Worm (Caenorhabditis elegans) whole organism, mixed stage, embryonic: Measurements from ENCODE around the gene fbxb-16.

Source experiments
- M03D4.4 ChIP-seq: sonication (generic microtip); optimal IDR thresholded peaks from 2 replicates; lab custom pipeline; 2017; ENCODE audit warnings: mild to moderate bottlenecking, missing genetic modification characterization, missing compliant biosample characterization
- ceh-39 ChIP-seq: fragments of 150-350 bp; optimal IDR thresholded peaks from 2 replicates; lab custom pipeline; 2014; ENCODE audit warnings: missing biosample characterization, missing genetic modification characterization
- ceh-83 ChIP-seq: fragments of 200-800 bp; sonication (Bioruptor generic); optimal IDR thresholded peaks from 2 replicates; lab custom pipeline; 2018; ENCODE audit warnings: mild to moderate bottlenecking, missing genetic modification characterization, missing compliant biosample characterization
- cnd-1 ChIP-seq: fragments of 200-800 bp; sonication (Bioruptor generic); optimal IDR thresholded peaks from 2 replicates; lab custom pipeline; 2018; ENCODE audit warnings: mild to moderate bottlenecking, missing genetic modification characterization, missing compliant biosample characterization
- elt-1 ChIP-seq: sonication (generic microtip); optimal IDR thresholded peaks from 2 replicates; lab custom pipeline; 2017; ENCODE audit warnings: missing genetic modification characterization, mild to moderate bottlenecking, missing compliant biosample characterization, antibody characterized with exemption, moderate library complexity, borderline replicate concordance; ENCODE audit not compliant: insufficient read depth
- elt-3 ChIP-seq: fragments of 150-350 bp; optimal IDR thresholded peaks from 2 replicates; lab custom pipeline; 2014; ENCODE audit warnings: missing biosample characterization, missing genetic modification characterization
- flh-1 ChIP-seq: fragments of 200-800 bp; sonication (Bioruptor generic); optimal IDR thresholded peaks from 2 replicates; lab custom pipeline; 2018; ENCODE audit warnings: mild to moderate bottlenecking, missing genetic modification characterization, moderate library complexity, missing compliant biosample characterization
- ham-2 ChIP-seq: fragments of 200-800 bp; sonication (Bioruptor generic); optimal IDR thresholded peaks from 2 replicates; lab custom pipeline; 2018; ENCODE audit warnings: mild to moderate bottlenecking, missing genetic modification characterization, missing compliant biosample characterization
- hlh-1 ChIP-seq: fragments of 150-350 bp; optimal IDR thresholded peaks from 2 replicates; lab custom pipeline; 2014; ENCODE audit warnings: missing biosample characterization, missing genetic modification reagents, missing genetic modification characterization
- lin-13 ChIP-seq: fragments of 150-350 bp; optimal IDR thresholded peaks from 2 replicates; lab custom pipeline; 2014; ENCODE audit warnings: missing biosample characterization, missing genetic modification characterization
- lin-32 ChIP-seq: fragments of 200-800 bp; sonication (Bioruptor generic); optimal IDR thresholded peaks from 2 replicates; lab custom pipeline; 2018; ENCODE audit warnings: mild to moderate bottlenecking, missing genetic modification characterization, missing compliant biosample characterization
- lsy-2 ChIP-seq: fragments of 150-350 bp; optimal IDR thresholded peaks from 2 replicates; lab custom pipeline; 2014; ENCODE audit warnings: missing biosample characterization, missing genetic modification characterization
- mab-5 ChIP-seq: fragments of 150-350 bp; optimal IDR thresholded peaks from 2 replicates; lab custom pipeline; 2014; ENCODE audit warnings: missing biosample characterization, missing genetic modification characterization
- mep-1 ChIP-seq: fragments of 150-350 bp; optimal IDR thresholded peaks from 2 replicates; lab custom pipeline; 2017; ENCODE audit warnings: missing biosample characterization, missing genetic modification reagents, missing genetic modification characterization, inconsistent platforms
- mls-2 ChIP-seq: sonication (generic microtip); optimal IDR thresholded peaks from 2 replicates; lab custom pipeline; 2016; ENCODE audit warnings: mild to moderate bottlenecking, missing genetic modification characterization, moderate library complexity, missing compliant biosample characterization
- nhr-12 ChIP-seq: fragments of 150-350 bp; optimal IDR thresholded peaks from 2 replicates; lab custom pipeline; 2014; ENCODE audit warnings: missing biosample characterization, missing genetic modification characterization
- nhr-2 ChIP-seq: fragments of 150-350 bp; optimal IDR thresholded peaks from 2 replicates; lab custom pipeline; 2014; ENCODE audit warnings: missing biosample characterization, missing genetic modification characterization
- nhr-237 ChIP-seq: fragments of 150-350 bp; optimal IDR thresholded peaks from 2 replicates; lab custom pipeline; 2014; ENCODE audit warnings: missing biosample characterization, missing genetic modification characterization
- nhr-28 ChIP-seq: fragments of 150-350 bp; optimal IDR thresholded peaks from 2 replicates; lab custom pipeline; 2014; ENCODE audit warnings: missing biosample characterization, missing genetic modification characterization
- pha-4 ChIP-seq: fragments of 150-350 bp; optimal IDR thresholded peaks from 2 replicates; lab custom pipeline; 2018; ENCODE audit warnings: missing biosample characterization, missing genetic modification reagents, missing genetic modification characterization
- snpc-4 ChIP-seq: fragments of 150-350 bp; optimal IDR thresholded peaks from 2 replicates; lab custom pipeline; 2014; ENCODE audit warnings: missing biosample characterization, missing genetic modification characterization
- sptf-1 ChIP-seq: sonication (generic microtip); optimal IDR thresholded peaks from 2 replicates; lab custom pipeline; 2017; ENCODE audit warnings: mild to moderate bottlenecking, missing genetic modification characterization, moderate library complexity, missing compliant biosample characterization
- tbx-8 ChIP-seq: fragments of 200-800 bp; sonication (Bioruptor generic); optimal IDR thresholded peaks from 2 replicates; lab custom pipeline; 2018; ENCODE audit warnings: mild to moderate bottlenecking, missing genetic modification characterization, moderate library complexity, missing compliant biosample characterization
- unc-120 ChIP-seq: sonication (generic microtip); optimal IDR thresholded peaks from 2 replicates; lab custom pipeline; 2017; ENCODE audit warnings: missing genetic modification characterization, missing compliant biosample characterization; ENCODE audit not compliant: poor library complexity, severe bottlenecking
- unc-39 ChIP-seq: fragments of 150-350 bp; optimal IDR thresholded peaks from 2 replicates; lab custom pipeline; 2014; ENCODE audit warnings: missing biosample characterization, missing genetic modification characterization
- unc-62 ChIP-seq: fragments of 150-350 bp; optimal IDR thresholded peaks from 2 replicates; lab custom pipeline; 2014; ENCODE audit warnings: missing biosample characterization, missing genetic modification reagents, missing genetic modification characterization
- zip-8 ChIP-seq: fragments of 150-350 bp; optimal IDR thresholded peaks from 2 replicates; lab custom pipeline; 2014; ENCODE audit warnings: missing biosample characterization, missing genetic modification characterization
- ztf-11 ChIP-seq: fragments of 150-350 bp; optimal IDR thresholded peaks from 2 replicates; lab custom pipeline; 2014; ENCODE audit warnings: missing biosample characterization, missing genetic modification characterization

Gene fbxb-16

ce11 chrII:1607575-1607974, 44.1 kb downstream of the fbxb-16 start:
- TF ChIP-seq elt-3 (tag; lab: Kevin White, UChicago) (no peak), unc-62 (GFP tag; lab: Kevin White, UChicago) (no peak), unc-39 (no peak), snpc-4 (tag; lab: Kevin White, UChicago) (no peak), nhr-2 (tag; lab: Kevin White, UChicago) (no peak), M03D4.4 (no peak), pha-4 (no peak), nhr-28 (tag; lab: Kevin White, UChicago) (no peak), sptf-1 (tag; lab: Kevin White, UChicago) (no peak), mls-2 (tag; lab: Kevin White, UChicago) (no peak), zip-8 (no peak), hlh-1 (tag; lab: Kevin White, UChicago) (no peak), tbx-8 (GFP tag; lab: Kevin White, UChicago) (no peak)
- TF ChIP-seq, all 35 proteins: peak for 0

ce11 chrII:1606079-1606478, 45.6 kb downstream of the fbxb-16 start, which contains the start of gene bath-33:
Gene bath-33, minus strand, starts transcription at chrII:1606179.
- TF ChIP-seq mls-2 (tag; lab: Kevin White, UChicago) = no peak
- TF ChIP-seq, all 35 proteins: peak for 0

DNA sequence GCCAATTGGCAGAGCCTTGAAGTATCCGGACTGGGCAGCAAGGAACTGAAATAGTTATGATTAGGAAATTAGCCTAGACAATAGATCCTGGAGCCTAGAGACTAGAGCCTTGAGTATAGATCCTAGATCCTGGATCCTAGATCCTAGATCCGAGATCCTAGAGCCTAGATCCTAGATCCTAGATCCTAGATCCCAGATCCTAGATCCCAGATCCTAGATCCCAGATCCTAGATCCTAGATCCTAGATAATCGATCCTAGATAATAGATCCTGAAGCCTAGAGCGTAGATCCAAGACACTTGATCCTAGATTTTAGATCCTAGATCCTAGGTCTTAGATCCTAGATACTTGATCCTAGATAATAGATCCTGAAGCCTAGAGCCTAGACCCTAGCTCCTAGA, 46.7 kb downstream of the fbxb-16 start:
- no peak for TF ChIP-seq unc-62 (GFP tag; lab: Kevin White, UChicago)
- no peak for TF ChIP-seq ztf-11
- TF ChIP-seq elt-1 = peak; percentile 73

ce11 chrII:1603049-1603448, 48.7 kb downstream of the fbxb-16 start:
- TF ChIP-seq hlh-1 (tag; lab: Kevin White, UChicago) (no peak), ztf-11 (no peak), ceh-39 (tag; lab: Kevin White, UChicago) (no peak), tbx-8 (GFP tag; lab: Kevin White, UChicago) (no peak), zip-8 (no peak), snpc-4 (tag; lab: Kevin White, UChicago) (no peak), mep-1 (tag; lab: Kevin White, UChicago) (no peak), lsy-2 (tag; lab: Kevin White, UChicago) (no peak), cnd-1 (no peak), ham-2 (GFP tag; lab: Kevin White, UChicago) (no peak), elt-3 (tag; lab: Kevin White, UChicago) (no peak), lin-13 (tag; lab: Kevin White, UChicago) (no peak), M03D4.4 (no peak), elt-1 (no peak), ceh-83 (GFP tag; lab: Kevin White, UChicago) (no peak), nhr-237 (tag; lab: Kevin White, UChicago) (no peak)

ce11 chrII:1601507-1601906, 50.2 kb downstream of the fbxb-16 start, which contains the start of gene bath-47:
Gene bath-47, plus strand, starts transcription at chrII:1601811.
- no peak for TF ChIP-seq nhr-28 (tag; lab: Kevin White, UChicago)

ce11 chrII:1600661-1601060, 51.0 kb downstream of the fbxb-16 start, which contains the start of gene bath-26:
Gene bath-26, minus strand, starts transcription at chrII:1600761.
- TF ChIP-seq ztf-11 = no peak
- TF ChIP-seq zip-8 = no peak
- TF ChIP-seq mls-2 (tag; lab: Kevin White, UChicago) = no peak
- no peak for TF ChIP-seq hlh-1 (tag; lab: Kevin White, UChicago)
- no peak for TF ChIP-seq flh-1 (GFP tag; lab: Kevin White, UChicago)
- TF ChIP-seq mab-5 (tag; lab: Kevin White, UChicago) = no peak
- TF ChIP-seq lin-32 (GFP tag; lab: Kevin White, UChicago) = no peak
- no peak for TF ChIP-seq unc-120 (tag; lab: Kevin White, UChicago)
- no peak for TF ChIP-seq lin-13 (tag; lab: Kevin White, UChicago)
- no peak for TF ChIP-seq ham-2 (GFP tag; lab: Kevin White, UChicago)
- TF ChIP-seq nhr-28 (tag; lab: Kevin White, UChicago) = no peak
- no peak for TF ChIP-seq nhr-12 (tag; lab: Kevin White, UChicago)
- no peak for TF ChIP-seq nhr-237 (tag; lab: Kevin White, UChicago)
- TF ChIP-seq unc-62 (GFP tag; lab: Kevin White, UChicago) = no peak
- TF ChIP-seq M03D4.4 = no peak
- TF ChIP-seq nhr-2 (tag; lab: Kevin White, UChicago) = no peak
- TF ChIP-seq tbx-8 (GFP tag; lab: Kevin White, UChicago) = no peak
- no peak for TF ChIP-seq lsy-2 (tag; lab: Kevin White, UChicago)
- TF ChIP-seq ceh-39 (tag; lab: Kevin White, UChicago) = no peak
- TF ChIP-seq snpc-4 (tag; lab: Kevin White, UChicago) = no peak
